Worm (Caenorhabditis elegans) whole organism, mixed stage, embryonic: ENCODE data around the gene T11G6.2.

Experiments
- M03D4.4 ChIP-seq: sonication (generic microtip); optimal IDR thresholded peaks from 2 replicates; lab custom pipeline; 2017; ENCODE audit warnings: mild to moderate bottlenecking, missing genetic modification characterization, missing compliant biosample characterization
- bed-3 ChIP-seq: fragments of 200-800 bp; sonication (Bioruptor generic); optimal IDR thresholded peaks from 3 replicates; lab custom pipeline; 2018; ENCODE audit warnings: mild to moderate bottlenecking, missing genetic modification characterization, moderate library complexity, missing compliant biosample characterization
- ceh-39 ChIP-seq: fragments of 150-350 bp; optimal IDR thresholded peaks from 2 replicates; lab custom pipeline; 2014; ENCODE audit warnings: missing biosample characterization, missing genetic modification characterization
- ceh-43 ChIP-seq: fragments of 200-800 bp; sonication (Bioruptor generic); optimal IDR thresholded peaks from 2 replicates; lab custom pipeline; 2018; ENCODE audit warnings: mild to moderate bottlenecking, missing genetic modification characterization, moderate library complexity, missing compliant biosample characterization
- ceh-83 ChIP-seq: fragments of 200-800 bp; sonication (Bioruptor generic); optimal IDR thresholded peaks from 2 replicates; lab custom pipeline; 2018; ENCODE audit warnings: mild to moderate bottlenecking, missing genetic modification characterization, missing compliant biosample characterization
- ces-1 ChIP-seq: fragments of 150-350 bp; optimal IDR thresholded peaks from 2 replicates; lab custom pipeline; 2014; ENCODE audit warnings: missing biosample characterization, missing genetic modification reagents, missing genetic modification characterization
- cnd-1 ChIP-seq: fragments of 200-800 bp; sonication (Bioruptor generic); optimal IDR thresholded peaks from 2 replicates; lab custom pipeline; 2018; ENCODE audit warnings: mild to moderate bottlenecking, missing genetic modification characterization, missing compliant biosample characterization
- drap-1 ChIP-seq: fragments of 200-800 bp; sonication (Bioruptor generic); optimal IDR thresholded peaks from 3 replicates; lab custom pipeline; 2018; ENCODE audit warnings: mild to moderate bottlenecking, missing genetic modification characterization, missing compliant biosample characterization
- elt-1 ChIP-seq: sonication (generic microtip); optimal IDR thresholded peaks from 2 replicates; lab custom pipeline; 2017; ENCODE audit warnings: missing genetic modification characterization, mild to moderate bottlenecking, missing compliant biosample characterization, antibody characterized with exemption, moderate library complexity, borderline replicate concordance; ENCODE audit not compliant: insufficient read depth
- elt-3 ChIP-seq: fragments of 150-350 bp; optimal IDR thresholded peaks from 2 replicates; lab custom pipeline; 2014; ENCODE audit warnings: missing biosample characterization, missing genetic modification characterization
- flh-1 ChIP-seq: fragments of 200-800 bp; sonication (Bioruptor generic); optimal IDR thresholded peaks from 2 replicates; lab custom pipeline; 2018; ENCODE audit warnings: mild to moderate bottlenecking, missing genetic modification characterization, moderate library complexity, missing compliant biosample characterization
- hlh-1 ChIP-seq: fragments of 150-350 bp; optimal IDR thresholded peaks from 2 replicates; lab custom pipeline; 2014; ENCODE audit warnings: missing biosample characterization, missing genetic modification reagents, missing genetic modification characterization
- lin-13 ChIP-seq: fragments of 150-350 bp; optimal IDR thresholded peaks from 2 replicates; lab custom pipeline; 2014; ENCODE audit warnings: missing biosample characterization, missing genetic modification characterization
- lin-32 ChIP-seq: fragments of 200-800 bp; sonication (Bioruptor generic); optimal IDR thresholded peaks from 2 replicates; lab custom pipeline; 2018; ENCODE audit warnings: mild to moderate bottlenecking, missing genetic modification characterization, missing compliant biosample characterization
- lsy-2 ChIP-seq: fragments of 150-350 bp; optimal IDR thresholded peaks from 2 replicates; lab custom pipeline; 2014; ENCODE audit warnings: missing biosample characterization, missing genetic modification characterization
- mab-5 ChIP-seq: fragments of 150-350 bp; optimal IDR thresholded peaks from 2 replicates; lab custom pipeline; 2014; ENCODE audit warnings: missing biosample characterization, missing genetic modification characterization
- mep-1 ChIP-seq: fragments of 150-350 bp; optimal IDR thresholded peaks from 2 replicates; lab custom pipeline; 2017; ENCODE audit warnings: missing biosample characterization, missing genetic modification reagents, missing genetic modification characterization, inconsistent platforms
- mls-2 ChIP-seq: sonication (generic microtip); optimal IDR thresholded peaks from 2 replicates; lab custom pipeline; 2016; ENCODE audit warnings: mild to moderate bottlenecking, missing genetic modification characterization, moderate library complexity, missing compliant biosample characterization
- nhr-12 ChIP-seq: fragments of 150-350 bp; optimal IDR thresholded peaks from 2 replicates; lab custom pipeline; 2014; ENCODE audit warnings: missing biosample characterization, missing genetic modification characterization
- nhr-2 ChIP-seq: fragments of 150-350 bp; optimal IDR thresholded peaks from 2 replicates; lab custom pipeline; 2014; ENCODE audit warnings: missing biosample characterization, missing genetic modification characterization
- nhr-237 ChIP-seq: fragments of 150-350 bp; optimal IDR thresholded peaks from 2 replicates; lab custom pipeline; 2014; ENCODE audit warnings: missing biosample characterization, missing genetic modification characterization
- nhr-76 ChIP-seq: sonication (generic microtip); optimal IDR thresholded peaks from 2 replicates; lab custom pipeline; 2017; ENCODE audit warnings: missing biosample characterization, missing genetic modification characterization
- pha-4 ChIP-seq: fragments of 150-350 bp; optimal IDR thresholded peaks from 2 replicates; lab custom pipeline; 2018; ENCODE audit warnings: missing biosample characterization, missing genetic modification reagents, missing genetic modification characterization
- sem-2 ChIP-seq: fragments of 200-800 bp; sonication (Bioruptor generic); optimal IDR thresholded peaks from 2 replicates; lab custom pipeline; 2018; ENCODE audit warnings: mild to moderate bottlenecking, missing genetic modification characterization, missing compliant biosample characterization
- tbx-8 ChIP-seq: fragments of 200-800 bp; sonication (Bioruptor generic); optimal IDR thresholded peaks from 2 replicates; lab custom pipeline; 2018; ENCODE audit warnings: mild to moderate bottlenecking, missing genetic modification characterization, moderate library complexity, missing compliant biosample characterization
- unc-120 ChIP-seq: sonication (generic microtip); optimal IDR thresholded peaks from 2 replicates; lab custom pipeline; 2017; ENCODE audit warnings: missing genetic modification characterization, missing compliant biosample characterization; ENCODE audit not compliant: poor library complexity, severe bottlenecking
- unc-62 ChIP-seq: fragments of 150-350 bp; optimal IDR thresholded peaks from 2 replicates; lab custom pipeline; 2014; ENCODE audit warnings: missing biosample characterization, missing genetic modification reagents, missing genetic modification characterization
- zip-8 ChIP-seq: fragments of 150-350 bp; optimal IDR thresholded peaks from 2 replicates; lab custom pipeline; 2014; ENCODE audit warnings: missing biosample characterization, missing genetic modification characterization
- ztf-11 ChIP-seq: fragments of 150-350 bp; optimal IDR thresholded peaks from 2 replicates; lab custom pipeline; 2014; ENCODE audit warnings: missing biosample characterization, missing genetic modification characterization

The T11G6.2 gene

DNA sequence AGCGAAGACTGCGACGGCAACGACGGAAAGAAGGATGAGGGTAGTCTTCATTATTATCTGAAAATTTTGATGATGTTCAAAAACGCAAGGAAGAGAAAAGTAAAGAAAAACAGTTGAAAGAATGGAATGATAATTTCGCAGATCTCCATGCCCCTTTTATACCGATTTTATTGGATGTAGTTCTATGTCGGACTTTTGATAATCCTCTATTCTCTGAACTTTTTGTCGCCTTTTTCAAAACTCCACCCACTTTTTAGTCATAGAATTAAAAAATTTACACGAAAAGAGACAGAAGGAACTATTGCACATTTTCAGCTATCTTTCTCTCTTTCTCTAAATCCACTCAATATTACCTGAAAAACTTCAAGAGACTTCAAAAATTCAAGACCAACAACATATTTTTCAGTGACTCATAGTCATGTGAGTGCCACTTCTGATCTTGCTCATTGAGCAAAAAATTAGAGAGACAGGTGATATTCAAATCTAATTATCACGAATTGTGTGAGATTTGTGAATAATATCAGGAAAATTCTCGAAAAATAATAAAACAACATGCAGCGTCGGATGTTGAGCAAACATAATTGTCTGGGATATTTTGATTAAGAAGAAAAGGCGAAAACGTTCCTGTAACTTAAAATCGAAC, 31.6 kb upstream of the T11G6.2 start, which contains the start of gene F13E9.15:
TSS of gene F13E9.15 (minus strand) at position 51 of the 643 bp plus-strand sequence.
- no peak for TF ChIP-seq lin-13
- no peak for TF ChIP-seq hlh-1
- no peak for TF ChIP-seq pha-4 (tag; lab: Kevin White, UChicago)
- TF ChIP-seq drap-1 = no peak
- no peak for TF ChIP-seq ceh-83 (GFP tag; lab: Kevin White, UChicago)
- TF ChIP-seq elt-3 (tag; lab: Kevin White, UChicago) = no peak
- no peak for TF ChIP-seq sem-2 (GFP tag; lab: Kevin White, UChicago)
- TF ChIP-seq ceh-43 = no peak
- TF ChIP-seq tbx-8 (GFP tag; lab: Kevin White, UChicago) = no peak
- TF ChIP-seq mep-1 (tag; lab: Kevin White, UChicago) = no peak
- no peak for TF ChIP-seq ces-1 (GFP tag; lab: Kevin White, UChicago)
- no peak for TF ChIP-seq unc-120 (tag; lab: Kevin White, UChicago)
- TF ChIP-seq lin-32 (GFP tag; lab: Kevin White, UChicago) = no peak
- no peak for TF ChIP-seq nhr-2 (tag; lab: Kevin White, UChicago)
- no peak for TF ChIP-seq M03D4.4 (tag; lab: Kevin White, UChicago)
- no peak for TF ChIP-seq nhr-237
- no peak for TF ChIP-seq elt-1
- TF ChIP-seq, all 35 proteins: peak for 0

DNA sequence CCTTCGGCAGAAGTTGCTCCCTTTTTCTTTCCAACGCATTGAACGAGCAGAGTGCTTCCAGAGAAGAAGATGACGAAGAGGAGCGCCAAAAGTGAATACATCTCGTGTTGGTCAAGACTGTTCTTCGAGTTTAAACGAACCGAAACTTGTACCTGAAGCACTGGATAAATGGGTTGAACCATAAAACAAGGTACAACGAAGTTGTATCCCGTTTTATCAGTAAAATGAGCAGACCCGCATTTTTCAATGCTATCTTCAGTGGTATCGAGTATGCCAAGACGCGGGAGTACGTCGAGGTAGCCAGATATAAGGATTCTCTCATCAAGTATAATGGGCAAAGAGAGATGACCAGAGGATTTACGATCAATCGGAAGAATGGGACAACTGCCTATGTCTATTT, 29.0 kb upstream of the T11G6.2 start, which contains the start of gene F13E9.16:
TSS of gene F13E9.16 (minus strand) at position 101 of the 400 bp plus-strand sequence.
- TF ChIP-seq drap-1 (no peak), nhr-76 (tag; lab: Kevin White, UChicago) (no peak), ceh-43 (no peak), cnd-1 (tag; lab: Kevin White, UChicago) (no peak), unc-62 (no peak), ztf-11 (no peak), ceh-39 (tag; lab: Kevin White, UChicago) (no peak), bed-3 (GFP tag; lab: Kevin White, UChicago) (no peak), flh-1 (GFP tag; lab: Kevin White, UChicago) (no peak), ces-1 (GFP tag; lab: Kevin White, UChicago) (no peak), ceh-83 (GFP tag; lab: Kevin White, UChicago) (no peak), lsy-2 (tag; lab: Kevin White, UChicago) (no peak), zip-8 (tag; lab: Kevin White, UChicago) (no peak), nhr-12 (tag; lab: Kevin White, UChicago) (no peak), M03D4.4 (tag; lab: Kevin White, UChicago) (no peak), mab-5 (tag; lab: Kevin White, UChicago) (no peak), elt-1 (no peak)

ce11 chrIV:10885915-10886314, 27.6 kb upstream of the T11G6.2 start, which contains the start of gene srlf-11:
TSS of gene srlf-11 (minus strand) at chrIV:10886015.
- TF ChIP-seq mep-1 (tag; lab: Kevin White, UChicago) (no peak), ztf-11 (no peak), unc-120 (tag; lab: Kevin White, UChicago) (no peak), nhr-12 (tag; lab: Kevin White, UChicago) (no peak), ceh-39 (tag; lab: Kevin White, UChicago) (no peak), M03D4.4 (tag; lab: Kevin White, UChicago) (no peak)

- TF ChIP-seq ces-1 (GFP tag; lab: Kevin White, UChicago) (no peak), pha-4 (tag; lab: Kevin White, UChicago) (no peak), mab-5 (tag; lab: Kevin White, UChicago) (no peak), mls-2 (tag; lab: Kevin White, UChicago) (no peak)
Observed at ce11 chrIV:10884263-10884662, 26.0 kb upstream of the T11G6.2 start, which contains the start of gene F13E9.5. TSS of gene F13E9.5 (minus strand) at chrIV:10884363.

DNA sequence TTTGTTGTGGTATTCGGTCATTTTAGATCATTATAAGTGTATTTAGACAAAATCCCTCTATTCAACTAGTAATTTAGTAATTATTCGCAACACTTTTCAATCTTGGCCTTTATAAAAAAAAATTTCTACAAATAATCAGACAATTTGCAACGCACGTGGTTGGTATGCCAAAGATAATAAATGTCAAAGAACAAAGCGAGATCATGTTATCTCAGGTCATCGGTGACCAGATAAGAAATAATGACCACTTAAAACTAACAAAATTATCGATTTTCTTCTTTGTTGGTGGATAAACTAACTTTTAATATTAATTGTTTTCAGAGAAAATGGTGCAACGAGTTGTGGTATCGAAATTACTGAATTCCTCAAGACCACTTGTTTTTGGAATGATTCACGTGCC, 22.9 kb upstream of the T11G6.2 start, which contains the start of gene F13E9.13:
TSS of gene F13E9.13 (plus strand) at position 317 of the 400 bp plus-strand sequence.
- TF ChIP-seq nhr-12 (tag; lab: Kevin White, UChicago) (no peak), unc-62 (no peak), elt-1 (peak; percentile 88)
